Fruit fly (Drosophila melanogaster) whole organism, embryonic: ENCODE results near the gene CG15027.

Source experiments
- CG1832 ChIP-seq: fragments of 200-800 bp; sonication (Bioruptor generic); optimal IDR thresholded peaks from 2 replicates; lab custom pipeline; 2017; ENCODE audit warnings: missing biosample characterization, mild to moderate bottlenecking, missing genetic modification characterization, inconsistent platforms
- p53 ChIP-seq: fragments of 200-800 bp; sonication (Bioruptor generic); optimal IDR thresholded peaks from 2 replicates; lab custom pipeline; 2016; ENCODE audit warnings: missing biosample characterization, missing genetic modification characterization

DNA sequence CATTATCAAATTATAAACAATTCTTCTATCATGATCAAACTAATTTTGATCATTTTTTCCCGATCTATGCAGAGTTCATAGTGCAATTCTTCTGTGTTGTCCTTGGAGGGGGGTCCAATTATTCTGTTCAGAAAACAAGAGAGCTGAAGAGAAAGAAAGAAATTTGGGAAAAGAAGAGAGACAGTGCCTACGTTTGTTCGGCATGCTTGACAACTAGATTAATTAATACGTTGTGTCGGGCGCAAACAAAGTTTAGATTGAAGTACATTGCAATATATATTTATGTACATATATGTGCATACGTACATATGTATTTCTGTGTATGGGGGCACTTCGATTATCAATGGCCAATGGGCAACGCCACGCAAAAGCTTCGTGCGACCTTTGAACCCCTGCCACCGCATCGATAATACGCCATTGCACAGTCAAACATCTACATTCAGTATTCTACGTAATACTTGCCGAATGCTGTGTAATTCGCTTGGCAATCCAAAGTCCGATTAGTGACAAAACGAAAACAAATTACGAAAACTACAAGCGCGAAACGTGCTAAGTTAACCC, 8.0 kb downstream of the CG15027 start:
- no peak for TF ChIP-seq p53
- no peak for TF ChIP-seq CG1832 (GFP tag; lab: Kevin White, UChicago)
